Fruit fly (Drosophila melanogaster) Kc167 (cell line): Measurements from ENCODE around the gene twy.
A peak's percentile ranks its signal among the peaks of the same experiment; 100 is the strongest.

Experiments
- Myc ChIP-seq: fragments of >200 bp; optimal IDR thresholded peaks from 2 replicates; lab custom pipeline; 2017; ENCODE audit warnings: missing external identifiers
- Sin3A ChIP-seq: fragments of >200 bp; optimal IDR thresholded peaks from 2 replicates; lab custom pipeline; 2018; ENCODE audit warnings: missing external identifiers
- h ChIP-seq: fragments of >200 bp; optimal IDR thresholded peaks from 3 replicates; lab custom pipeline; 2018; ENCODE audit warnings: missing external identifiers
- insv ChIP-seq: fragments of >200 bp; optimal IDR thresholded peaks from 3 replicates; lab custom pipeline; 2018; ENCODE audit warnings: missing external identifiers
- psq ChIP-seq: fragments of >200 bp; optimal IDR thresholded peaks from 2 replicates; lab custom pipeline; 2017; ENCODE audit warnings: missing external identifiers
- ttk ChIP-seq: sonication (Bioruptor generic); optimal IDR thresholded peaks from 2 replicates; lab custom pipeline; 2017; ENCODE audit warnings: missing external identifiers

twy gene

dm6 chr3L:11819639-11820456, 26.8 kb upstream of the twy start:
- no peak for TF ChIP-seq ttk (lab: Kevin White, UChicago)

- no peak for TF ChIP-seq psq (lab: Kevin White, UChicago)
- no peak for TF ChIP-seq ttk (lab: Kevin White, UChicago)
- TF ChIP-seq insv: no peak
- TF ChIP-seq Myc (lab: Kevin White, UChicago): no peak
- no peak for TF ChIP-seq h
- TF ChIP-seq Sin3A (lab: Kevin White, UChicago): no peak
Observed at dm6 chr3L:11816641-11817040, 23.6 kb upstream of the twy start.

DNA sequence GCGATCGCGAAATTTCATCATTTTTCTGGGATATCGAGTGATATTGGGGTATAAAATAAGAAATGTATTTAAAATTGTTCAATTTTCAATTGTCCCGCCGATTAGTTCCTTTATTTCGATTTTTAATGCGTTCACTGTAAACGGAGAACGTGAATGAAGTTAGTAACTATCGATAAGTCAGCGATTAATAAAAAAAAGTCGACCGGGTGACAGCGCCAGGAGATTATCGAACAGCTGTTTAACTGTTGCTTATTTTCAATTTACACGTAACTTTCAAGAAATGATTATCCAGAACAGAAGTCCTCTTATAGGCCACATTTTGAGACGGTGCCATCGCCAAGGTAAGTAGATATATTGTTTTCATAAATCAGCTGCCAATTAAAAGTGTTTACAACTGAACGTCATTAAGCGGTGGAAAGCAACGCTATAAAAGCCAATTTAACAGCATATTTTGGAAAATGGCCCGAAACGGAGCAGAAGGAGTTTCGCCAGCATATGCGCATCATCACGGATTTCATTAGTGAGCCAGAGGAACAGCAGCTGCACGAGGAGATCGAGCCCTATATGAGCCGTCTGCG, 22.2 kb upstream of the twy start, which contains the start of gene CG14130:
Gene CG14130, plus strand, starts transcription at position 225 of the 578 bp plus-strand sequence.
- TF ChIP-seq h (no peak), insv (no peak), ttk (lab: Kevin White, UChicago) (no peak), Myc (lab: Kevin White, UChicago) (no peak)

- TF ChIP-seq ttk (lab: Kevin White, UChicago) (no peak), insv (no peak)
Observed at dm6 chr3L:11814655-11815054, 21.6 kb upstream of the twy start, which contains the start of gene Cubn2. Cubn2 (minus strand) TSS chr3L:11814755.

dm6 chr3L:11801622-11802021, 8.5 kb upstream of the twy start:
- TF ChIP-seq Sin3A (lab: Kevin White, UChicago) (no peak), ttk (lab: Kevin White, UChicago) (no peak), insv (no peak), psq (lab: Kevin White, UChicago) (no peak), Myc (lab: Kevin White, UChicago) (no peak), h (no peak)

DNA sequence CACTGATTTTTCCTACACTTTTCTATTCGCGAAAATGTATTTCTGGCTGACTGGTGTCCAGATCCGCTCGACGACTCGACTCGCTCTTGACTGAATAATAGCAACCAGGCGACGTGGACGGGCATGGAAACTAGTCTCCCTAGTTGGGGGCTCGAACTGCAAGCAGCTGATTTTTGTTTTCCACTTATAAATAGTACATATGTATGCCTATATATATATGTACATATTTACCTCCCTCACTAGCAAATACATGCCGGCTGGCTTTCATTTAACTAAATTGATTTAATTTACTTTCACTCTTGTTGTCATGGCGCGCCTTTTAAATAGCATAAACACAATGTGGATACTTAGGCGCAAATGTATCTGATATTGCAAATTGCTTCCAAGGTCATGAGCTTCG, 7.7 kb upstream of the twy start, which contains the start of gene Gcat:
Gene Gcat, minus strand, starts transcription at position 101 of the 400 bp plus-strand sequence.
- TF ChIP-seq Myc (lab: Kevin White, UChicago): no peak
- TF ChIP-seq psq (lab: Kevin White, UChicago): no peak
- no peak for TF ChIP-seq ttk (lab: Kevin White, UChicago)
- TF ChIP-seq h: no peak
- TF ChIP-seq insv: no peak
- no peak for TF ChIP-seq Sin3A (lab: Kevin White, UChicago)

DNA sequence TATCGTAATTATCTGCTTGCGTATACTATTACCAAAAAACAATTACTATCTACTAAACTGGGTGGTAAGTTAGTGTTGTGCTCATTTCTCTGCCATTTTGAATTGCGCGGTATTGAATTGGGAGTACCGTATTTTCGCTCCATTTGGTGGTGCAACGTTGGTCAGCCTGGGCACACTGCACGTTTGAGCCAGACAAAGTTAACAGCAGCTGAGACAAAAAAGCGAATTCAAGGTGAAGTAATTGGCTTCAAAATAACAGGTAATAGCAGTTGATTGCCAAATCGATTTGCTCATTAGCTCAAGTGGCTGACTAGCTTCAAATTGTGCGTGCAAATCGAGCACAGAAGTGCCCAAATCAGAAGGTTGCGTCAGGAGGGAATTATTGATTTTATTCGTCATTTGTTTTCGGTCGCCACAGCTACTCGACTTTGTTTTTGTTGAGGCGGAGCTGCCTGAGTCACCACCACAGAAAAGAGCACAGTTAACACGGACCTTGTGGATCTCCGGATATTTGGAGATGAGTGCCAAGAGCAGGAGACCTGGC, 2.4 kb upstream of the twy start, which contains the start of gene Klp68D:
Gene Klp68D, plus strand, starts transcription at position 175 of the 544 bp plus-strand sequence.
- TF ChIP-seq insv: no peak
- no peak for TF ChIP-seq h
- no peak for TF ChIP-seq Myc (lab: Kevin White, UChicago)
- TF ChIP-seq psq (lab: Kevin White, UChicago): no peak
- no peak for TF ChIP-seq Sin3A (lab: Kevin White, UChicago)
- no peak for TF ChIP-seq ttk (lab: Kevin White, UChicago)

dm6 chr3L:11789773-11790172, 3.3 kb downstream of the twy start, which contains the start of gene Pi3K68D:
Pi3K68D (minus strand) TSS chr3L:11790013.
- TF ChIP-seq Sin3A (lab: Kevin White, UChicago) (no peak), h (no peak), insv (no peak), ttk (lab: Kevin White, UChicago) (no peak), psq (lab: Kevin White, UChicago) (no peak), Myc (lab: Kevin White, UChicago) (no peak)

- TF ChIP-seq psq (lab: Kevin White, UChicago): peak; percentile 5
- no peak for TF ChIP-seq h
Observed at dm6 chr3L:11788936-11789352, 4.1 kb downstream of the twy start.

dm6 chr3L:11788195-11788594, 4.9 kb downstream of the twy start:
- TF ChIP-seq Myc (lab: Kevin White, UChicago): no peak
- TF ChIP-seq ttk (lab: Kevin White, UChicago): no peak
- no peak for TF ChIP-seq h
- no peak for TF ChIP-seq Sin3A (lab: Kevin White, UChicago)
- TF ChIP-seq psq (lab: Kevin White, UChicago): no peak
- TF ChIP-seq insv: no peak

DNA sequence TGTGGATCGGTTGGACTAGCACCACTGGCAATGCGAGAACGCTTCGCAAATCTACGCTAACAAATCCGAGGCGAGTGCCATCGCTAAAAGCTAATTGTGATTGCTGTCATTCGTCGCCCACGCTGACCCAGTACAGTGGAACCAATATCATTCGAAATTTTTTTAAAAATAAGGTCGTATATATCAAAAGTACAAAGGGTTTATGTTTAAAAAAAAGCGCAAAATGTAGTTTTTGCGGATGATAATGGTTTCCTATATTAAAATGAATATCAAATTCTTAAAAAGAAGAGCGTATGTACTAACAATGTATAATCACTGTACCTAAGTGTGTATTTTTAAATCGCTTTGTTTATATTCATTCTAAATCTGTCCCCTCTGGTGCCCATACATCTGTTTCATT, 7.8 kb downstream of the twy start:
- TF ChIP-seq ttk (lab: Kevin White, UChicago) (no peak), Myc (lab: Kevin White, UChicago) (no peak), insv (no peak), psq (lab: Kevin White, UChicago) (no peak)

DNA sequence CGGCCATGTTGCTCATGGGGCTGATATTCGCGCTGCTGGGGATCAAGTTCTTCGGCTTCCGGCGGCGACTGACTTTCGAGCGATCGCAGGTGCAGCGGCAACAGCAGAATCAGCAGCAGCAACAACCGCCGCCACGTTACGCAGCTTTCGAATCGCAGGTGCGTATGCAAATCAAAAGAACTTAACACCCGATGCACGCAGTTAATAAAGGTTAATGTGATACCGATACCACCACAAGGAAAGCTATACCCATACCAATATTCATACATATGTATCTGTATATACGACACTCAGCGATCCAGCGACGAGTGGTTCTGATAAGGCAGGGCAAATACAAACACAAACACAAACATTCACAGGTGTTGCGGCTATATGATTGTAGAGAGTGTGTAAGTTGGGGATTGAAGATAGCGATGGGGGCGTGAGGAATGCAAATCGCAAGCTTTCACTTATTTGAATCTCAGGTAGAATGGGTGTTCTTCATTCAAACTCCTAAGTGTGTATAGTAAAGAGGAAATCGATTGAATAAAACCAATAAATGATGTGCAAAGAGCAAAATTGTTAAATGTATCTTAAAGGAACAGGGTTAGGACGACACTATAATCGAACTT, 15.6 kb downstream of the twy start:
- no peak for TF ChIP-seq insv
- no peak for TF ChIP-seq Sin3A (lab: Kevin White, UChicago)
- no peak for TF ChIP-seq h
- no peak for TF ChIP-seq Myc (lab: Kevin White, UChicago)
- TF ChIP-seq psq (lab: Kevin White, UChicago): no peak
